Worm (Caenorhabditis elegans) whole organism, young adult: ENCODE measurements around the gene ZK1320.9.

Source experiments
- F49E8.2 ChIP-seq: sonication (generic microtip); optimal IDR thresholded peaks from 3 replicates; lab custom pipeline; 2017; ENCODE audit warnings: missing genetic modification characterization, mild to moderate bottlenecking, missing compliant biosample characterization, antibody characterized with exemption, moderate library complexity; ENCODE audit not compliant: insufficient read depth
- T07F8.4 ChIP-seq: sonication (generic microtip); optimal IDR thresholded peaks from 2 replicates; lab custom pipeline; 2016; ENCODE audit warnings: mild to moderate bottlenecking, missing genetic modification characterization, moderate library complexity, missing compliant biosample characterization
- ZK185.1 ChIP-seq: sonication (generic microtip); optimal IDR thresholded peaks from 2 replicates; lab custom pipeline; 2016; ENCODE audit warnings: mild to moderate bottlenecking, missing genetic modification characterization, missing compliant biosample characterization; ENCODE audit not compliant: poor library complexity, severe bottlenecking
- ama-1 ChIP-seq, 3 experiments: fragments of 150-350 bp in 1 of 3; sonication (generic microtip) in 2 of 3; optimal IDR thresholded peaks; 2 replicates each; lab custom pipeline; 2014 to 2018; ENCODE audit warnings: missing biosample characterization in 2 of 3, missing genetic modification characterization in 2 of 3, missing genetic modification reagents in 2 of 3
- athp-1 ChIP-seq: sonication (generic microtip); optimal IDR thresholded peaks from 2 replicates; lab custom pipeline; 2017; ENCODE audit warnings: mild to moderate bottlenecking, missing genetic modification characterization, missing compliant biosample characterization
- ceh-27 ChIP-seq: fragments of 200-800 bp; sonication (Bioruptor generic); optimal IDR thresholded peaks from 2 replicates; lab custom pipeline; 2018; ENCODE audit warnings: mild to moderate bottlenecking, missing genetic modification characterization, moderate library complexity, missing compliant biosample characterization
- let-526 ChIP-seq: fragments of 200-800 bp; sonication (Bioruptor generic); IDR thresholded peaks from 2 replicates; pipeline ENCODE4 v1.3.6; 2022; ENCODE audit warnings: missing genetic modification reagents, missing genetic modification characterization, missing compliant biosample characterization
- madf-10 ChIP-seq: sonication (generic microtip); optimal IDR thresholded peaks from 2 replicates; lab custom pipeline; 2016; ENCODE audit warnings: mild to moderate bottlenecking, missing genetic modification characterization, missing compliant biosample characterization
- nfya-1 ChIP-seq: sonication (generic microtip); optimal IDR thresholded peaks from 2 replicates; lab custom pipeline; 2017; ENCODE audit warnings: antibody characterized with exemption, missing compliant biosample characterization, missing genetic modification characterization, borderline replicate concordance; ENCODE audit not compliant: insufficient read depth
- pha-4 ChIP-seq: fragments of 150-350 bp; sonication (generic microtip); optimal IDR thresholded peaks from 2 replicates; lab custom pipeline; 2014; ENCODE audit warnings: missing biosample characterization, missing genetic modification reagents, missing genetic modification characterization
- ztf-3 ChIP-seq: fragments of 200-800 bp; sonication (Bioruptor generic); optimal IDR thresholded peaks from 2 replicates; lab custom pipeline; 2018; ENCODE audit warnings: mild to moderate bottlenecking, missing genetic modification characterization, missing compliant biosample characterization

- no peak for TF ChIP-seq T07F8.4 (tag; lab: Kevin White, UChicago)
- TF ChIP-seq ama-1 (optimal IDR thresholded peaks at IDR 0.05; lab: Kevin White, UChicago): no peak
- no peak for TF ChIP-seq ama-1 (GFP tag; optimal IDR thresholded peaks at IDR 0.05; lab: Kevin White, UChicago)
- TF ChIP-seq let-526 (GFP tag; lab: Robert Waterston, UW): no peak
- no peak for TF ChIP-seq nfya-1 (tag; lab: Kevin White, UChicago)
- TF ChIP-seq F49E8.2: no peak
- no peak for TF ChIP-seq ceh-27 (GFP tag; lab: Kevin White, UChicago)
- TF ChIP-seq athp-1 (tag; lab: Kevin White, UChicago): no peak
- no peak for TF ChIP-seq madf-10 (tag; lab: Kevin White, UChicago)
- TF ChIP-seq ztf-3 (GFP tag; lab: Kevin White, UChicago): no peak
- no peak for TF ChIP-seq pha-4 (tag; lab: Kevin White, UChicago)
- no peak for TF ChIP-seq ZK185.1
Measured at ce11 chrII:9690067-9690632, 3.6 kb upstream of the ZK1320.9 start.
